Worm (Caenorhabditis elegans): ENCODE data around the gene nhr-115.

The nhr-115 gene

ce11 chrV:2343572-2343971 lies 51.2 kb downstream of the nhr-115 start:
- no peak for TF ChIP-seq tbx-37 (GFP tag; conservative IDR thresholded peaks at IDR 0.05)
- no peak for TF ChIP-seq hmbx-1 (tag; optimal IDR thresholded peaks at IDR 0.05)
- TF ChIP-seq hmg-4 (GFP tag; optimal IDR thresholded peaks at IDR 0.05), result no peak
- TF ChIP-seq sea-1 (GFP tag; conservative IDR thresholded peaks at IDR 0.05), result no peak
- no peak for TF ChIP-seq ceh-36 (tag; optimal IDR thresholded peaks at IDR 0.05)
